Worm (Caenorhabditis elegans): ENCODE measurements around the gene F41G3.10.

F41G3.10 gene

DNA sequence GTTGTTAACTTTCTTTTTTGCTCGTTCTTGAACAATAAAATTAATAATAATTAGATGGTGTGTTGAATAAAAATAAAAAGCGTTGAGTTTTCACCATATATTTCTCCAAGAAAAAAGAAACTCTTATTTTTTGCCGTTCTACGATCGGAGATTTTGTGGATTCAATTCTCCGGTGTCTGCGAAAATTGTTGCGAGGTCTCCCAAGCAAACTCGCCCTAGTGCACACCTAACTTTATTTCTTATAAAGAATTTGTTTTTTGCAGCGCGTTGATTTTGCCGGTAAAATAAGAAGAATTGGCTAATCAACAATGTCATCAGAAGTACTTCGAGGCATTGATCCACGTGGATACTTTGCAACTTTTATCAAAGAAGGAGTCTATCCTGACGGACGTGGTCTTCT, 7.9 kb downstream of the F41G3.10 start, which contains the start of gene exos-8 (continued):
- TF ChIP-seq elt-2 (tag; optimal IDR thresholded peaks at IDR 0.05) (no peak), unc-98 (GFP tag; IDR thresholded peaks at IDR 0.05) (no peak), C16A3.4 (tag; optimal IDR thresholded peaks at IDR 0.05) (peak; percentile 65), F16B12.6 (tag; optimal IDR thresholded peaks at IDR 0.05) (peak; percentile 24), nhr-77 (tag; optimal IDR thresholded peaks at IDR 0.05) (peak; percentile 63), nhr-11 (tag; optimal IDR thresholded peaks at IDR 0.05) (no peak), ceh-90 (tag; optimal IDR thresholded peaks at IDR 0.05) (no peak), nhr-237 (tag; optimal IDR thresholded peaks at IDR 0.05) (no peak), nhr-20 (tag; optimal IDR thresholded peaks at IDR 0.05) (peak; percentile 65), nhr-71 (tag; optimal IDR thresholded peaks at IDR 0.05) (peak; percentile 69), dsc-1 (tag; optimal IDR thresholded peaks at IDR 0.05) (peak; percentile 9), fkh-8 (tag; optimal IDR thresholded peaks at IDR 0.05) (peak; percentile 58), irx-1 (tag; optimal IDR thresholded peaks at IDR 0.05) (no peak), fos-1 (tag; optimal IDR thresholded peaks at IDR 0.05) (peak; percentile 22), snpc-4 (tag; optimal IDR thresholded peaks at IDR 0.05) (peak; percentile 15), lin-13 (GFP tag; optimal IDR thresholded peaks at IDR 0.05) (peak; percentile 63), nhr-84 (tag; optimal IDR thresholded peaks at IDR 0.05) (no peak), pqm-1 (tag; optimal IDR thresholded peaks at IDR 0.05) (no peak), xbp-1 (tag; optimal IDR thresholded peaks at IDR 0.05) (peak; percentile 53), efl-1 (optimal IDR thresholded peaks at IDR 0.05) (peak; percentile 68 to 76), efl-1 (GFP tag; optimal IDR thresholded peaks at IDR 0.05 in 1 of 2) (peak; percentile 60 to 95), dpl-1 (GFP tag; optimal IDR thresholded peaks at IDR 0.05) (peak; percentile 46 to 71 (median 56)), skn-1 (tag; optimal IDR thresholded peaks at IDR 0.05) (peak; percentile 6), hpl-2 (GFP tag; optimal IDR thresholded peaks at IDR 0.05) (peak; percentile 9), lin-35 (GFP tag; optimal IDR thresholded peaks at IDR 0.05) (peak; percentile 34 to 82), efl-3 (GFP tag; optimal IDR thresholded peaks at IDR 0.05) (no peak), pax-3 (tag; optimal IDR thresholded peaks at IDR 0.05) (peak; percentile 35), sptf-1 (tag; optimal IDR thresholded peaks at IDR 0.05) (no peak), egl-27 (tag; optimal IDR thresholded peaks at IDR 0.05) (no peak), tlp-1 (tag; optimal IDR thresholded peaks at IDR 0.05) (no peak), zag-1 (tag; optimal IDR thresholded peaks at IDR 0.05) (no peak), unc-86 (tag; optimal IDR thresholded peaks at IDR 0.05) (no peak), elt-3 (tag; optimal IDR thresholded peaks at IDR 0.05) (peak in 1 of 6 experiments; percentile 55), mep-1 (tag; optimal IDR thresholded peaks at IDR 0.05) (no peak), mdl-1 (tag; optimal IDR thresholded peaks at IDR 0.05) (no peak), nhr-90 (tag; optimal IDR thresholded peaks at IDR 0.05; ENCODE audit: poor library complexity) (peak; percentile 13), ces-1 (GFP tag; optimal IDR thresholded peaks at IDR 0.05) (no peak), ceh-8 (GFP tag; optimal IDR thresholded peaks at IDR 0.05) (no peak), lin-15B (tag; optimal IDR thresholded peaks at IDR 0.05) (peak; percentile 81), unc-130 (tag; optimal IDR thresholded peaks at IDR 0.05) (peak; percentile 11)

DNA sequence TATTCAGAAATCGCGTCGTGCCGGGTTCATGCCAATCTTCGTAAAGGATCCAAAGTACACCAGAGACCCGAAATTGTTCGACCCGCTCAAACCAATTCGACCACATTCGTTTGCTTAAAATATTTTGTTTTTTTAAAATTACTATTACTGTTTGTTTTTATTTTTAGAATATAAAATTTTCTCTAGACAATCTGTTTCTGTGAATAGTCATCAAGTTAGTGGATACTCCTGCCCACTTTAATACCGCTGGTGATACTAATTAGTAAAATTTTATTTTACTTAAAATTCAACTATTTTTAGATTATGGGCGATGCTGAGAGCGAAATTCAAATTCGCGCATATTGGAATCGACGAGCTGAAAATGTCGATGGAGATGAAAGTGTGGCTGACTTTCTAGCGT, 12.7 kb downstream of the F41G3.10 start, which contains the start of gene T14B4.1:
TSS of gene T14B4.1 (plus strand) at position 301 of the 400 bp plus-strand sequence.
- TF ChIP-seq fkh-4 (tag; optimal IDR thresholded peaks at IDR 0.05; ENCODE audit: borderline replicate concordance), result no peak
- no peak for TF ChIP-seq nhr-19 (GFP tag; conservative IDR thresholded peaks at IDR 0.05)
- TF ChIP-seq elt-2 (tag; optimal IDR thresholded peaks at IDR 0.05), result no peak

DNA sequence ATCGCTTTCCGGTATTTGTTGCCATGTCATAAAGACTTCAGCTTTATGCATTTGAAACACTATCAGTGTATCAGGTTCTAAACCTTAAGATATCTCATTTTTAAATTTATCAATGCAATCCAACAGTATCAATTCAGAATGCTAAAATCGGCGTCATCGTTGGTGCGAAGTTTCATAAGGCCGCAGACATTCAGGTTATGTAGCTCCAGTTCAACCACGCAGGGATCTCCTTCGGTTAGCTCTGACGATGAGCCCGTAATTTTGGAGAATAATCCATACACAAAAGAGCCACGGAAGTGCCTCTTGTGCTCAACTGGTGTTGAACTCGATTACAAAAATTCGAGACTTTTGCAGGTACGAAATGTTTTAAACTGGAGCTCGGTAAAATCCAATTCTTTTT, 13.3 kb downstream of the F41G3.10 start, which contains the start of gene mrps-18.C:
TSS of gene mrps-18.C (plus strand) at position 138 of the 400 bp plus-strand sequence.
- TF ChIP-seq mab-9 (GFP tag; IDR thresholded peaks at IDR 0.05), result no peak
- no peak for TF ChIP-seq nhr-20 (tag; optimal IDR thresholded peaks at IDR 0.05)
- no peak for TF ChIP-seq lin-35 (GFP tag; optimal IDR thresholded peaks at IDR 0.05)
- TF ChIP-seq nhr-28 (tag; optimal IDR thresholded peaks at IDR 0.05), result no peak
- no peak for TF ChIP-seq C16A3.4 (tag; optimal IDR thresholded peaks at IDR 0.05)
- TF ChIP-seq fkh-8 (tag; optimal IDR thresholded peaks at IDR 0.05), result no peak
- no peak for TF ChIP-seq nhr-77 (tag; optimal IDR thresholded peaks at IDR 0.05)

Measured in whole organism, L1 larva.